Worm (Caenorhabditis elegans): Measurements from ENCODE around the gene Y39A1A.22.
A peak's percentile ranks its signal among the peaks of the same experiment; 100 is the strongest.

Gene Y39A1A.22

DNA sequence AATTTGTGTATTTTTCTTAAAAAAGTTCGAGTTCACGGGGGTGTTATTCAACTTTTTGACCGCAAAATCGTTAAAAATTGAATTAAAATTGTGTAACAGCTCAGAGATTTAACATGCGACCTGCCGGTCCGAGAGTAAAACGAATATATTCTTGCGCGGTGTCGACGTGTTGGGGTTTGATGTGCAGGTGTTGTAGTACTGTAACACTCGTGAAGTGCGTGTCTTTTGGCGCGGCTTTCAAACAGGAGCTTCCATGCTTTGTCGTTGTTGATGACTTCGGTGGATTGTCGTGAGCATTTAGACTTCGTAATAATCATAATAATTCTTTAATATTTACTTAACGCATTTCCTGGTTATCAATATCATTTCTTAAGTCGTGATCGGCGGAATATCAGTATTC is 23.7 kb upstream of the Y39A1A.22 start, which contains the start of gene tat-3:
Gene tat-3 (minus strand): TSS at position 196 of the 400 bp plus-strand sequence.
- TF ChIP-seq tra-4 (tag; optimal IDR thresholded peaks at IDR 0.05): no peak
- TF ChIP-seq flt-1 (GFP tag; IDR thresholded peaks at IDR 0.05): no peak

DNA sequence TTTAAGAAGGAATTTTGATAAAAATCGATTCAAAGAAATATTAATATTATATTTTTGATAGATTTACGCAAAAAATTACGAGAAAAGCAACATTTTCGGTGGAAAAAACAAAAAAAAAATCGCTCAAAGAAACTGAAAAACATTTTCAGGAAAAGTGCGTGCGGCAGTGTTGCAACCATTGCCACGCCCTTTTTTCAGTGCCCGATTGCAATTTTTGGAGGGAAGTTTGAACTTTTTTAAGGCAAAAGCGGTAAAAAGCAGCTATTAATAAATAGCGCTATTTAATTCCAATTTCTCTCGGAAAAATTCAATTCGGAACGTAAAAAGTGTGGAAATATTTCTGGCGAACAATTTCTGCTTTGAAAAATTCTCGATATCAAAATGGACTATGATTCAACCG is 14.2 kb upstream of the Y39A1A.22 start:
- TF ChIP-seq scrt-1 (GFP tag; IDR thresholded peaks at IDR 0.05) (no peak), ets-7 (tag; optimal IDR thresholded peaks at IDR 0.05) (no peak), tbx-37 (GFP tag; conservative IDR thresholded peaks at IDR 0.05) (no peak), B0310.2 (tag; optimal IDR thresholded peaks at IDR 0.05) (no peak), ama-1 (optimal IDR thresholded peaks at IDR 0.05) (no peak), tra-4 (tag; optimal IDR thresholded peaks at IDR 0.05) (no peak), pes-1 (GFP tag; IDR thresholded peaks at IDR 0.05) (no peak)

DNA sequence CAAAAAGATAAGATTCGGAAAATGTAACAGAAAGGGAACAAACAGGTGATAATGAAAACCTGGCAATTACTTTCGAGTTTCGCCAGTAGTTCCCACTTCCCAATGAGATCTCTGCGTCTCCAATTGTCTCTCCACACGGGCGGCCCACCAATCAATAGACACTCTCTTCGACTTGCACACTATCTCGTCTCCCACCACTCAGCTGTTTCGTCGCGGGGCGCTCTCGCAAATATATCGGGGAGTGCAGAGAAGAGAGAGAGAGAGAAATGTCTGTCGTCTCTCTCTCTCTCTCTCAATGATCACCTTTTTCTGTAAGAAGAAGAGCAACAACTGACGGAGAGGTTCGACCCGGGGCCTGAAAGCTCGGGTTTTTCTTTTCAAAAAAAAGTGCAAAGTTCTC is 13.3 kb upstream of the Y39A1A.22 start:
- TF ChIP-seq ets-7 (tag; optimal IDR thresholded peaks at IDR 0.05): no peak
- no peak for TF ChIP-seq scrt-1 (GFP tag; IDR thresholded peaks at IDR 0.05)
- no peak for TF ChIP-seq ceh-36 (tag; optimal IDR thresholded peaks at IDR 0.05)
- 0 out of 2 replicates have a peak, but pooled peaks have one; percentile 20 for TF ChIP-seq flt-1 (GFP tag; IDR thresholded peaks at IDR 0.05)
- no peak for TF ChIP-seq ceh-13 (GFP tag; optimal IDR thresholded peaks at IDR 0.05)
- TF ChIP-seq hmg-4 (GFP tag; optimal IDR thresholded peaks at IDR 0.05): peak; percentile 6
- TF ChIP-seq aly-1 (tag; optimal IDR thresholded peaks at IDR 0.05): no peak
- TF ChIP-seq ama-1 (optimal IDR thresholded peaks at IDR 0.05): no peak
- TF ChIP-seq F13C5.2 (tag; optimal IDR thresholded peaks at IDR 0.05): peak; percentile 40
- no peak for TF ChIP-seq pes-1 (GFP tag; IDR thresholded peaks at IDR 0.05)
- no peak for TF ChIP-seq B0310.2 (tag; optimal IDR thresholded peaks at IDR 0.05)
- no peak for TF ChIP-seq hnd-1 (tag; optimal IDR thresholded peaks at IDR 0.05)
- no peak for TF ChIP-seq hmbx-1 (tag; optimal IDR thresholded peaks at IDR 0.05)
- TF ChIP-seq tbx-37 (GFP tag; conservative IDR thresholded peaks at IDR 0.05): no peak
- TF ChIP-seq sea-1 (GFP tag; conservative IDR thresholded peaks at IDR 0.05): no peak
- no peak for TF ChIP-seq tbx-11 (GFP tag; IDR thresholded peaks at IDR 0.05)
- TF ChIP-seq tra-4 (tag; optimal IDR thresholded peaks at IDR 0.05): no peak

DNA sequence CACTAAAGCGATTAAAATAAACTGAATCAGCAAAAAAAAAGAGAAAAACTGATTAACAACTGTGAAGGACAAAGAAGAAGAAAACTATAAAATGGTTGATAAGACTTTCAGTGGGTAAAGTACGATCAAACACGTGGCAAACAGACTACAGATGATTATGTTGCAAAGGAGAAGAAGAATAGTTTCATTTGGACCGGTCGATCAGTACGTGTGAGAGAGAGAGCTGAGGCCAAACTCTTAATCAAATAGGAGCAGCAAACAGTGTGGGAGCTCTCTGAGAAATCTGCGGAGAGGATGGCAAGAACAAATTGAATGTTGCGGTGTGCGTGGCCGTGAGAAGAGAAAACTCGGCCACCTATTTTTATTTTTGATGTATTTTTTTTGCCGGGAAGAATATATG is 12.2 kb upstream of the Y39A1A.22 start:
- no peak for TF ChIP-seq ceh-36 (tag; optimal IDR thresholded peaks at IDR 0.05)
- no peak for TF ChIP-seq flt-1 (GFP tag; IDR thresholded peaks at IDR 0.05)
- TF ChIP-seq hmg-4 (GFP tag; optimal IDR thresholded peaks at IDR 0.05): no peak
- no peak for TF ChIP-seq sea-1 (GFP tag; conservative IDR thresholded peaks at IDR 0.05)
- no peak for TF ChIP-seq ets-7 (tag; optimal IDR thresholded peaks at IDR 0.05)
- TF ChIP-seq tbx-11 (GFP tag; IDR thresholded peaks at IDR 0.05): no peak
- TF ChIP-seq hnd-1 (tag; optimal IDR thresholded peaks at IDR 0.05): no peak
- TF ChIP-seq hmbx-1 (tag; optimal IDR thresholded peaks at IDR 0.05): no peak
- TF ChIP-seq tbx-37 (GFP tag; conservative IDR thresholded peaks at IDR 0.05): no peak
- TF ChIP-seq ama-1 (optimal IDR thresholded peaks at IDR 0.05): no peak
- TF ChIP-seq F13C5.2 (tag; optimal IDR thresholded peaks at IDR 0.05): no peak
- no peak for TF ChIP-seq aly-1 (tag; optimal IDR thresholded peaks at IDR 0.05)
- no peak for TF ChIP-seq tra-4 (tag; optimal IDR thresholded peaks at IDR 0.05)
- TF ChIP-seq scrt-1 (GFP tag; IDR thresholded peaks at IDR 0.05): no peak
- TF ChIP-seq B0310.2 (tag; optimal IDR thresholded peaks at IDR 0.05): no peak

DNA sequence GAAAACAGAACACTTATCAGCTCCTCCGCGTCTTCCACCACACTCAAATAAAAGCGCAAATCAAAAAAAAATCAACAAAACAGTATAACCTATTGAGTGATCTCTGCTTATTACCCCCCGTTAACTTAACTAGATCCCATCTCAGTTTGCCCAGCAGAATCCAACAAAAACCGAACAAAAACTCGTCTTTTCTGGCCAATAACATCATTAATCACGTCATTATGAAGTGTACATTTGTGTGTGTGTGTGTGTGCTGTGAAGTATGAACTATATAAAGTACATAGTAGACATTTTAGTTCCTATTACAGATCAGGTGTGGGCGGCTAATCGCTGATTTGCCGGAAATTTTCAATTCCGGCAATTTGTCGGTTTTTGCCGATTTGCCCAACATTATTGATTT is 11.2 kb upstream of the Y39A1A.22 start:
- TF ChIP-seq ama-1 (optimal IDR thresholded peaks at IDR 0.05) (no peak), tra-4 (tag; optimal IDR thresholded peaks at IDR 0.05) (no peak), scrt-1 (GFP tag; IDR thresholded peaks at IDR 0.05) (no peak)

DNA sequence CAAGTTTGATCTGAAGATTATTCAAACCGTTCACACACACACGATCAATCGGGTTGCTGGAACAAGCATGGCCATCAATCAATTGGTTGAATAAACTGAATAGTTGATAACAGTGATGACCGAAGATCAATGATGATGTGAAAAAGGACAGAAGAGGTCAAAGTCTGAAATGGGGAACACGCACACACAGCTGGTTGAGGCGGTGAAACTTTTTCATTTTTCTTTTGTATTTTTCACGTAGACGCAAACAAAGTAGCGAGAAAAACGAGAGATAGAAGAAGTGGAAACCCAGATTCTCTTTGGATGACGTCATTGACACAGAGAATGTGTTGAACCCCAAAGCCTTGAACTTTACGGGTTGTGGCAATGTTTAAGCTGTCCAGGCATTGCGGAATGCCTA is 10.7 kb upstream of the Y39A1A.22 start:
- TF ChIP-seq ets-7 (tag; optimal IDR thresholded peaks at IDR 0.05): no peak
- TF ChIP-seq aly-1 (tag; optimal IDR thresholded peaks at IDR 0.05): no peak
- TF ChIP-seq tbx-11 (GFP tag; IDR thresholded peaks at IDR 0.05): no peak
- TF ChIP-seq tra-4 (tag; optimal IDR thresholded peaks at IDR 0.05): no peak
- no peak for TF ChIP-seq hmg-4 (GFP tag; optimal IDR thresholded peaks at IDR 0.05)
- no peak for TF ChIP-seq F13C5.2 (tag; optimal IDR thresholded peaks at IDR 0.05)
- TF ChIP-seq sea-1 (GFP tag; conservative IDR thresholded peaks at IDR 0.05): no peak
- TF ChIP-seq hmbx-1 (tag; optimal IDR thresholded peaks at IDR 0.05): no peak
- TF ChIP-seq flt-1 (GFP tag; IDR thresholded peaks at IDR 0.05): no peak
- TF ChIP-seq B0310.2 (tag; optimal IDR thresholded peaks at IDR 0.05): no peak
- no peak for TF ChIP-seq hnd-1 (tag; optimal IDR thresholded peaks at IDR 0.05)
- TF ChIP-seq ama-1 (optimal IDR thresholded peaks at IDR 0.05): no peak
- no peak for TF ChIP-seq pes-1 (GFP tag; IDR thresholded peaks at IDR 0.05)
- TF ChIP-seq ceh-36 (tag; optimal IDR thresholded peaks at IDR 0.05): no peak
- no peak for TF ChIP-seq ceh-13 (GFP tag; optimal IDR thresholded peaks at IDR 0.05)
- TF ChIP-seq tbx-37 (GFP tag; conservative IDR thresholded peaks at IDR 0.05): no peak
- TF ChIP-seq scrt-1 (GFP tag; IDR thresholded peaks at IDR 0.05): no peak

DNA sequence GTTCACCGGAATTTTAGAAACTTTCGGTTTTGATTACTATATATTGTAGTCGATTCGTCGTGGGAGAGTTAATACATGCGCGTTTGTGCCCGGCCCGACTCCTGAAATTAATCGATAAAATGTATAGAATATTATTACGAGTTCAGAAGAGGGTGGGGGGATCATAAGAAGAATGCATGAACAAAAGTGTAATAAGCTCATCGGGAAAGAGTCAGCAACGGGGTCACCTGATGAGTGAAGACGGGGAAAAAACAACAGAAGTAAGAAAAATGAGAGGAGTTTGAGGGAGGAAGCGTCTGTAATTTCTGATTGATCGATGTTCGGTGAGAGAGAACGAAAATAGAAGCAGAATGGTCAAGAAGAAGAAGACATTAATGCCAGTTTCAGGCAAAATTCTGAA is 9.3 kb upstream of the Y39A1A.22 start, which contains the start of gene W09D10.4:
Gene W09D10.4 (minus strand): TSS at position 101 of the 400 bp plus-strand sequence.
- TF ChIP-seq flt-1 (GFP tag; IDR thresholded peaks at IDR 0.05) (no peak), hmbx-1 (tag; optimal IDR thresholded peaks at IDR 0.05) (no peak), ama-1 (optimal IDR thresholded peaks at IDR 0.05) (no peak), tbx-11 (GFP tag; IDR thresholded peaks at IDR 0.05) (no peak), tbx-37 (GFP tag; conservative IDR thresholded peaks at IDR 0.05) (no peak), hnd-1 (tag; optimal IDR thresholded peaks at IDR 0.05) (no peak), hmg-4 (GFP tag; optimal IDR thresholded peaks at IDR 0.05) (no peak)

DNA sequence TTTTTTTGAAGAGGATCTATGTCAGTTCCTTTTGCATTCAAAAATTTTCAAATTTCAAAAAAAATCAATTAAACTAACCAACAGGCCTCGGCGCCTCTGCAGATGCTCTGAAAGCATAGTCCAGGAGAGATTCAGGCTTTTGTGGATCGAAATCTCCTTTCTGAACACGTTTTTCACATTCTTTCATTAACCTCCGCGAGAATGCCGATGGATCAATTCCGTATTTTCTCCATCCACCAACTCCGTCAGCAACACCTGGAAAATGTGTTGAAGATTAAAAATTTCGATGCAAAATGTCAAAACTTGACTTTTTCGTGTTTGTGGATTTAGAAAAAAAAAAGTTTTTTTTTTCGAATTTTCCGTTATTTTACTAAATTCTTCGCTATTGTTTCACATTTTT is 7.7 kb upstream of the Y39A1A.22 start:
- TF ChIP-seq F13C5.2 (tag; optimal IDR thresholded peaks at IDR 0.05): no peak
- TF ChIP-seq aly-1 (tag; optimal IDR thresholded peaks at IDR 0.05): no peak
- no peak for TF ChIP-seq scrt-1 (GFP tag; IDR thresholded peaks at IDR 0.05)
- no peak for TF ChIP-seq tra-4 (tag; optimal IDR thresholded peaks at IDR 0.05)
